Fruit fly (Drosophila melanogaster) whole organism: Measurements from ENCODE around the gene dmrt99B.

Experiments used
- CG8478 ChIP-seq: fragments of >200 bp; optimal IDR thresholded peaks from 2 replicates; lab custom pipeline; 2018; ENCODE audit warnings: inconsistent platforms
- Dll ChIP-seq: fragments of >200 bp; optimal IDR thresholded peaks from 2 replicates; lab custom pipeline; 2017
- pan ChIP-seq: fragments of >200 bp; optimal IDR thresholded peaks from 2 replicates; lab custom pipeline; 2017
- psq ChIP-seq: fragments of >200 bp; optimal IDR thresholded peaks from 2 replicates; lab custom pipeline; 2017

dm6 chr3R:29718363-29718762 lies 26.0 kb downstream of the dmrt99B start, which contains the start of gene CG15506:
- TF ChIP-seq CG8478 (lab: Kevin White, UChicago) = no peak
- no peak for TF ChIP-seq Dll (lab: Kevin White, UChicago)
- no peak for TF ChIP-seq psq (lab: Kevin White, UChicago)
- no peak for TF ChIP-seq pan (lab: Kevin White, UChicago)
